Fruit fly (Drosophila melanogaster): ENCODE measurements around the gene Adgf-C.
A peak's percentile ranks its signal among the peaks of the same experiment; 100 is the strongest.

Adgf-C gene

dm6 chr3R:13713984-13714532 is 7.5 kb downstream of the Adgf-C start (continued):
- TF ChIP-seq Hr38 (GFP tag; optimal IDR thresholded peaks at IDR 0.05) (no peak), CG6792 (GFP tag; optimal IDR thresholded peaks at IDR 0.05) (peak; percentile 15), CG11902 (GFP tag; optimal IDR thresholded peaks at IDR 0.05) (no peak), Eip75B (GFP tag; optimal IDR thresholded peaks at IDR 0.05) (no peak), CG11762 (GFP tag; optimal IDR thresholded peaks at IDR 0.05; ENCODE audit: insufficient read depth) (no peak), CG34406 (GFP tag; optimal IDR thresholded peaks at IDR 0.05) (no peak), CG9139 (GFP tag; optimal IDR thresholded peaks at IDR 0.05) (no peak), fd85E (GFP tag; optimal IDR thresholded peaks at IDR 0.05) (no peak), topi (GFP tag; optimal IDR thresholded peaks at IDR 0.05) (no peak), CG4318 (GFP tag; optimal IDR thresholded peaks at IDR 0.05) (no peak), Sox15 (GFP tag; optimal IDR thresholded peaks at IDR 0.05) (no peak), OdsH (GFP tag; optimal IDR thresholded peaks at IDR 0.05) (no peak), CG1621 (tag; optimal IDR thresholded peaks at IDR 0.05) (peak; percentile 23), vri (GFP tag; optimal IDR thresholded peaks at IDR 0.05) (no peak), CG10669 (GFP tag; optimal IDR thresholded peaks at IDR 0.05) (peak; percentile 36), svp (GFP tag) (no peak), net (GFP tag; optimal IDR thresholded peaks at IDR 0.05) (no peak), Ets21C (GFP tag; optimal IDR thresholded peaks at IDR 0.05) (no peak)

DNA sequence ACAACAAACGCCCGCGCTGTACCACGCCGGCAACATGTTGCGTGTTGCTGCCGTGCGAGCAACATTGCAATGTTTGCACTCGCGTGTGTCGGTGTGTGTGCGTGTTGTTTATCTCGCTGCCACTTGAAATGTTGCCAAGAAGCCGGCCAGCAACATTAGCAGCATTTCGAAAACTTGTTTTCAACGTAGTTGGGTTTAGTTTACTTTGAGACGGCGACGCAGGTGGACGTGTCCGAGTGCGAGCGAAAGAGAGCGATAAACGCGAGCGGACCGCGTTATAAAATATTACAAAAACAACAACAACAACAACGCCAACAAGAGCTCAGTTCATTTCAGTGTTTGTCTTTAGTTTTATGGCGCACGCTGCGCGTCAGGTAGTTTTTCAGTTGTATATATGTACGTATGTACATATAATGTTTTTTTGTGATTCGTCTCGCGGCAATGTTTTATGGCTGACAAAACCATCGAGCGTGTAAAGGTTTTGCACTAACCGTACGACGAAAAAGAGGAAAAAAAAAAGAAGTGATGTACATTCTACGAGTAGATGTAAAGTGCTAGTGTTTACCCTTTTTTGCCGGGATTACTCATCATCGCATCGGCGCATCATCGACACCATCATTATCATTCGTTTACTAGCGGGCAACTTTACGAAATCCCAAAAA is 8.6 kb downstream of the Adgf-C start, which contains the start of gene kmr:
kmr (plus strand) TSS at position 196 of the 662 bp plus-strand sequence.
- TF ChIP-seq acj6 (GFP tag; optimal IDR thresholded peaks at IDR 0.05) (peak; percentile 5), Lpt (GFP tag; optimal IDR thresholded peaks at IDR 0.05) (peak; percentile 28), CG8632 (GFP tag; optimal IDR thresholded peaks at IDR 0.05) (no peak), CG10669 (GFP tag; optimal IDR thresholded peaks at IDR 0.05) (no peak), CG4318 (GFP tag; optimal IDR thresholded peaks at IDR 0.05) (no peak), CG16779 (tag; optimal IDR thresholded peaks at IDR 0.05) (no peak), Ets21C (GFP tag; optimal IDR thresholded peaks at IDR 0.05) (no peak), Sox15 (GFP tag; optimal IDR thresholded peaks at IDR 0.05) (no peak), eg (GFP tag; IDR thresholded peaks at IDR 0.05) (peak; percentile 55; the same call in 2 of the 3 replicates), esn (GFP tag; optimal IDR thresholded peaks at IDR 0.05) (no peak), Eip93F (GFP tag; optimal IDR thresholded peaks at IDR 0.05) (no peak), svp (GFP tag) (peak; percentile 39), lz (GFP tag; optimal IDR thresholded peaks at IDR 0.05) (no peak), fd59A (GFP tag; optimal IDR thresholded peaks at IDR 0.05) (no peak), CG7368 (GFP tag; optimal IDR thresholded peaks at IDR 0.05) (no peak), CG6854 (GFP tag; optimal IDR thresholded peaks at IDR 0.05) (no peak), dsx (GFP tag; optimal IDR thresholded peaks at IDR 0.05; ENCODE audit: poor library complexity, severe bottlenecking) (peak; percentile 58), achi (GFP tag; optimal IDR thresholded peaks at IDR 0.05) (no peak), vri (GFP tag; optimal IDR thresholded peaks at IDR 0.05) (peak; percentile 33), pdm3 (GFP tag; optimal IDR thresholded peaks at IDR 0.05) (no peak), CG15336 (GFP tag; IDR thresholded peaks at IDR 0.05) (peak; percentile 16; the same call in 1 of the 2 replicates), CG6163 (GFP tag; IDR thresholded peaks at IDR 0.05) (peak; percentile 57; the same call in 2 of the 3 replicates), CG32006 (GFP tag; optimal IDR thresholded peaks at IDR 0.05) (no peak), Blimp-1 (GFP tag; optimal IDR thresholded peaks at IDR 0.05) (no peak), CG6808 (GFP tag; optimal IDR thresholded peaks at IDR 0.05) (peak; percentile 30), Eip78C (GFP tag) (peak; percentile 81), spab (GFP tag; optimal IDR thresholded peaks at IDR 0.05) (no peak), CG31627 (GFP tag; optimal IDR thresholded peaks at IDR 0.05) (no peak), Gug (GFP tag; IDR thresholded peaks at IDR 0.05) (no peak), CG11294 (GFP tag; IDR thresholded peaks at IDR 0.05) (no peak), fd85E (GFP tag; optimal IDR thresholded peaks at IDR 0.05) (no peak), Ets96B (tag; optimal IDR thresholded peaks at IDR 0.05) (no peak), CG8119 (GFP tag; IDR thresholded peaks at IDR 0.05) (no peak; the same call in 2 of the 3 replicates), Met (GFP tag; optimal IDR thresholded peaks at IDR 0.05) (no peak), salr (GFP tag; optimal IDR thresholded peaks at IDR 0.05) (no peak), Hr4 (GFP tag; optimal IDR thresholded peaks at IDR 0.05) (no peak), CG11762 (GFP tag; optimal IDR thresholded peaks at IDR 0.05; ENCODE audit: insufficient read depth) (no peak), dac (GFP tag; optimal IDR thresholded peaks at IDR 0.05) (no peak), CG11902 (GFP tag; optimal IDR thresholded peaks at IDR 0.05) (no peak)
